Fruit fly (Drosophila melanogaster) whole organism, embryonic: ENCODE data around the gene CG13364.

Experiments used
- Bgb ChIP-seq: fragments of 200-800 bp; sonication (Bioruptor generic); IDR thresholded peaks from 2 replicates; pipeline ENCODE4 v1.3.6; 2022; ENCODE audit warnings: missing biosample characterization, missing genetic modification characterization; ENCODE audit not compliant: partially characterized antibody
- CG11723 ChIP-seq: fragments of 200-800 bp; sonication (Bioruptor generic); optimal IDR thresholded peaks from 2 replicates; lab custom pipeline; 2017; ENCODE audit warnings: missing biosample characterization, mild to moderate bottlenecking, missing genetic modification characterization
- CG12071 ChIP-seq: fragments of 200-800 bp; sonication (Bioruptor generic); optimal IDR thresholded peaks from 3 replicates; lab custom pipeline; 2018; ENCODE audit warnings: missing biosample characterization, mild to moderate bottlenecking, missing genetic modification characterization
- CG12942 ChIP-seq: fragments of 200-800 bp; sonication (Bioruptor generic); optimal IDR thresholded peaks from 3 replicates; lab custom pipeline; 2016; ENCODE audit warnings: missing biosample characterization, missing genetic modification characterization
- CG14050 ChIP-seq: fragments of 200-800 bp; sonication (Bioruptor generic); IDR thresholded peaks from 3 replicates; pipeline ENCODE4 v1.3.6; 2022; ENCODE audit warnings: missing biosample characterization, missing genetic modification characterization
- CG15601 ChIP-seq: fragments of 200-800 bp; sonication (Bioruptor generic); optimal IDR thresholded peaks from 3 replicates; lab custom pipeline; 2019; ENCODE audit warnings: missing biosample characterization, mild to moderate bottlenecking, missing genetic modification characterization, moderate library complexity
- CG16815 ChIP-seq: fragments of 200-800 bp; sonication (Bioruptor generic); optimal IDR thresholded peaks from 3 replicates; lab custom pipeline; 2017; ENCODE audit warnings: missing biosample characterization, mild to moderate bottlenecking, missing genetic modification characterization
- CG17385 ChIP-seq: fragments of 200-800 bp; sonication (Bioruptor generic); optimal IDR thresholded peaks from 3 replicates; lab custom pipeline; 2018; ENCODE audit warnings: missing biosample characterization, mild to moderate bottlenecking, missing genetic modification characterization
- CG18476 ChIP-seq: fragments of 200-800 bp; sonication (Bioruptor generic); optimal IDR thresholded peaks from 2 replicates; lab custom pipeline; 2016; ENCODE audit warnings: missing biosample characterization, mild to moderate bottlenecking, missing genetic modification characterization
- CG2712 ChIP-seq: fragments of 200-800 bp; optimal IDR thresholded peaks from 3 replicates; lab custom pipeline; 2019; ENCODE audit warnings: missing biosample characterization, mild to moderate bottlenecking, missing genetic modification characterization, moderate library complexity
- CG31388 ChIP-seq: fragments of 200-800 bp; sonication (Bioruptor generic); optimal IDR thresholded peaks from 2 replicates; lab custom pipeline; 2016; ENCODE audit warnings: missing biosample characterization, missing genetic modification characterization
- CG3281 ChIP-seq: fragments of 200-800 bp; sonication (Bioruptor generic); optimal IDR thresholded peaks from 3 replicates; lab custom pipeline; 2017; ENCODE audit warnings: missing biosample characterization, mild to moderate bottlenecking, missing genetic modification characterization
- CG34422 ChIP-seq: fragments of 200-800 bp; sonication (Bioruptor generic); IDR thresholded peaks from 3 replicates; pipeline ENCODE4 v1.3.6; 2022; ENCODE audit warnings: missing biosample characterization, missing genetic modification characterization
- CG4424 ChIP-seq: fragments of 200-800 bp; sonication (Bioruptor generic); optimal IDR thresholded peaks from 3 replicates; lab custom pipeline; 2016; ENCODE audit warnings: missing biosample characterization, missing genetic modification characterization
- CG4707 ChIP-seq: fragments of 200-800 bp; sonication (Bioruptor generic); optimal IDR thresholded peaks from 2 replicates; lab custom pipeline; 2018; ENCODE audit warnings: missing biosample characterization, mild to moderate bottlenecking, missing genetic modification characterization, moderate library complexity
- CG4730 ChIP-seq: fragments of 200-800 bp; sonication (Bioruptor generic); IDR thresholded peaks from 2 replicates; pipeline ENCODE4 v1.3.6; 2022; ENCODE audit warnings: missing biosample characterization, missing genetic modification characterization
- CG5245 ChIP-seq: fragments of 200-800 bp; sonication (Bioruptor generic); optimal IDR thresholded peaks from 3 replicates; lab custom pipeline; 2016; ENCODE audit warnings: missing biosample characterization, missing genetic modification characterization
- CG6175 ChIP-seq: fragments of 200-800 bp; sonication (Bioruptor generic); IDR thresholded peaks from 3 replicates; pipeline ENCODE4 v1.3.6; 2022; ENCODE audit warnings: missing biosample characterization, missing genetic modification characterization
- CG6254 ChIP-seq: fragments of 200-800 bp; sonication (Bioruptor generic); optimal IDR thresholded peaks from 3 replicates; lab custom pipeline; 2017; ENCODE audit warnings: mild to moderate bottlenecking, missing biosample characterization, missing genetic modification reagents, missing genetic modification characterization
- CG7271 ChIP-seq: fragments of 200-800 bp; sonication (Bioruptor generic); optimal IDR thresholded peaks from 2 replicates; lab custom pipeline; 2018; ENCODE audit warnings: missing biosample characterization, mild to moderate bottlenecking, missing genetic modification characterization, moderate library complexity
- CG7987 ChIP-seq: fragments of 200-800 bp; sonication (Bioruptor generic); optimal IDR thresholded peaks from 2 replicates; lab custom pipeline; 2018; ENCODE audit warnings: missing biosample characterization, mild to moderate bottlenecking, missing genetic modification characterization, moderate library complexity
- CG8388 ChIP-seq: fragments of 200-800 bp; sonication (Bioruptor generic); optimal IDR thresholded peaks from 2 replicates; lab custom pipeline; 2019; ENCODE audit warnings: missing biosample characterization, mild to moderate bottlenecking, missing genetic modification characterization, moderate library complexity
- CG9932 ChIP-seq: fragments of 200-800 bp; sonication (Bioruptor generic); IDR thresholded peaks from 2 replicates; pipeline ENCODE4 v1.3.6; 2022; ENCODE audit warnings: missing biosample characterization, missing genetic modification characterization
- Dip2 ChIP-seq: fragments of 200-800 bp; sonication (Bioruptor generic); IDR thresholded peaks from 2 replicates; pipeline ENCODE4 v1.3.6; 2022; ENCODE audit warnings: missing biosample characterization, missing genetic modification characterization
- Fer2 ChIP-seq: fragments of 200-800 bp; sonication (Bioruptor generic); optimal IDR thresholded peaks from 2 replicates; lab custom pipeline; 2018; ENCODE audit warnings: missing biosample characterization, mild to moderate bottlenecking, missing genetic modification characterization, moderate library complexity
- Fer3 ChIP-seq: fragments of 200-800 bp; sonication (Bioruptor generic); optimal IDR thresholded peaks from 2 replicates; lab custom pipeline; 2018; ENCODE audit warnings: missing biosample characterization, mild to moderate bottlenecking, missing genetic modification characterization, moderate library complexity
- Lpt ChIP-seq: fragments of >200 bp; optimal IDR thresholded peaks from 2 replicates; lab custom pipeline; 2018; ENCODE audit warnings: missing biosample characterization, missing genetic modification characterization
- MTF-1 ChIP-seq: fragments of 200-800 bp; sonication (Bioruptor generic); optimal IDR thresholded peaks from 2 replicates; lab custom pipeline; 2018; ENCODE audit warnings: missing biosample characterization, mild to moderate bottlenecking, missing genetic modification characterization, borderline replicate concordance
- Max ChIP-seq: fragments of 200-800 bp; sonication (Bioruptor generic); optimal IDR thresholded peaks from 2 replicates; lab custom pipeline; 2016; ENCODE audit warnings: missing biosample characterization, mild to moderate bottlenecking, missing genetic modification characterization
- Mrtf ChIP-seq: fragments of 200-800 bp; sonication (Bioruptor generic); IDR thresholded peaks from 3 replicates; pipeline ENCODE4 v1.3.6; 2022; ENCODE audit warnings: missing biosample characterization, missing genetic modification characterization
- Nf-YB ChIP-seq: fragments of 200-800 bp; sonication (Bioruptor generic); optimal IDR thresholded peaks from 3 replicates; lab custom pipeline; 2019; ENCODE audit warnings: missing biosample characterization, mild to moderate bottlenecking, missing genetic modification characterization, moderate library complexity
- Oaz ChIP-seq: fragments of 200-800 bp; sonication (Bioruptor generic); IDR thresholded peaks from 2 replicates; pipeline ENCODE4 v1.3.6; 2022; ENCODE audit warnings: missing biosample characterization, missing genetic modification characterization
- Opbp ChIP-seq: fragments of 200-800 bp; sonication (Bioruptor generic); IDR thresholded peaks from 3 replicates; pipeline ENCODE4 v1.3.6; 2022; ENCODE audit warnings: missing biosample characterization, missing genetic modification characterization; ENCODE audit not compliant: partially characterized antibody
- PHDP ChIP-seq: fragments of 200-800 bp; sonication (Bioruptor generic); optimal IDR thresholded peaks from 3 replicates; lab custom pipeline; 2018; ENCODE audit warnings: missing biosample characterization, mild to moderate bottlenecking, missing genetic modification characterization, moderate library complexity
- Xrp1 ChIP-seq: fragments of 200-800 bp; sonication (Bioruptor generic); IDR thresholded peaks from 2 replicates; pipeline ENCODE4 v1.3.6; 2022; ENCODE audit warnings: missing biosample characterization, missing genetic modification characterization
- amos ChIP-seq: fragments of 200-800 bp; sonication (Bioruptor generic); IDR thresholded peaks from 2 replicates; pipeline ENCODE4 v1.3.6; 2022; ENCODE audit warnings: missing biosample characterization, missing genetic modification characterization; ENCODE audit not compliant: partially characterized antibody
- br ChIP-seq: fragments of >200 bp; optimal IDR thresholded peaks from 2 replicates; lab custom pipeline; 2017
- bsh ChIP-seq, 2 experiments: fragments of 200-800 bp; sonication (Bioruptor generic); optimal IDR thresholded peaks; 2 replicates each; lab custom pipeline; 2017 to 2018; ENCODE audit warnings: mild to moderate bottlenecking in 2 of 2, missing biosample characterization in 2 of 2, missing genetic modification characterization in 2 of 2, moderate library complexity in 1 of 2
- cad ChIP-seq: fragments of >200 bp; optimal IDR thresholded peaks from 2 replicates; lab custom pipeline; 2017; ENCODE audit warnings: missing biosample characterization, missing genetic modification characterization
- danr ChIP-seq: fragments of 200-800 bp; sonication (Bioruptor generic); IDR thresholded peaks from 2 replicates; pipeline ENCODE4 v1.3.6; 2022; ENCODE audit warnings: missing biosample characterization, missing genetic modification characterization
- dimm ChIP-seq: fragments of 200-800 bp; sonication (Bioruptor generic); IDR thresholded peaks from 2 replicates; pipeline ENCODE4 v1.3.6; 2022; ENCODE audit warnings: missing biosample characterization, missing genetic modification characterization
- hth ChIP-seq: fragments of >200 bp; optimal IDR thresholded peaks from 2 replicates; lab custom pipeline; 2017; ENCODE audit warnings: inconsistent platforms
- knrl ChIP-seq: fragments of 200-800 bp; sonication (Bioruptor generic); IDR thresholded peaks from 3 replicates; pipeline ENCODE4 v1.3.6; 2022; ENCODE audit warnings: missing biosample characterization, missing genetic modification characterization; ENCODE audit not compliant: partially characterized antibody
- lola ChIP-seq, 3 experiments: fragments of >200 bp in 2 of 3; fragments of 200-800 bp in 1 of 3; sonication (Bioruptor generic) in 1 of 3; optimal IDR thresholded peaks; 2 replicates each; lab custom pipeline; 2017 to 2019; ENCODE audit warnings: missing biosample characterization in 3 of 3, missing genetic modification characterization in 3 of 3, mild to moderate bottlenecking in 1 of 3, moderate library complexity in 1 of 3
- mirr ChIP-seq: fragments of 200-800 bp; sonication (Bioruptor generic); optimal IDR thresholded peaks from 3 replicates; lab custom pipeline; 2018; ENCODE audit warnings: missing biosample characterization, mild to moderate bottlenecking, missing genetic modification characterization
- mld ChIP-seq: fragments of 200-800 bp; sonication (Bioruptor generic); IDR thresholded peaks from 3 replicates; pipeline ENCODE4 v1.3.6; 2022; ENCODE audit warnings: missing biosample characterization, missing genetic modification characterization; ENCODE audit not compliant: partially characterized antibody
- row ChIP-seq: fragments of 200-800 bp; sonication (Bioruptor generic); IDR thresholded peaks from 3 replicates; pipeline ENCODE4 v1.3.6; 2022; ENCODE audit warnings: missing biosample characterization, missing genetic modification characterization
- sc ChIP-seq, 3 experiments: fragments of >200 bp in 2 of 3; fragments of 200-800 bp in 1 of 3; sonication (Bioruptor generic) in 1 of 3; optimal IDR thresholded peaks; 2 replicates in 2 of 3; 3 replicates in 1 of 3; lab custom pipeline; 2017; ENCODE audit warnings: mild to moderate bottlenecking in 1 of 3, missing biosample characterization in 1 of 3, missing genetic modification characterization in 1 of 3, missing genetic modification reagents in 1 of 3
- sens ChIP-seq: fragments of 200-800 bp; sonication (Bioruptor generic); peaks from one replicate; lab custom pipeline; 2016; ENCODE audit warnings: missing biosample characterization, missing genetic modification characterization
- sima ChIP-seq: fragments of 200-800 bp; sonication (Bioruptor generic); optimal IDR thresholded peaks from 2 replicates; lab custom pipeline; 2016; ENCODE audit warnings: missing biosample characterization, missing genetic modification characterization

The CG13364 gene

DNA sequence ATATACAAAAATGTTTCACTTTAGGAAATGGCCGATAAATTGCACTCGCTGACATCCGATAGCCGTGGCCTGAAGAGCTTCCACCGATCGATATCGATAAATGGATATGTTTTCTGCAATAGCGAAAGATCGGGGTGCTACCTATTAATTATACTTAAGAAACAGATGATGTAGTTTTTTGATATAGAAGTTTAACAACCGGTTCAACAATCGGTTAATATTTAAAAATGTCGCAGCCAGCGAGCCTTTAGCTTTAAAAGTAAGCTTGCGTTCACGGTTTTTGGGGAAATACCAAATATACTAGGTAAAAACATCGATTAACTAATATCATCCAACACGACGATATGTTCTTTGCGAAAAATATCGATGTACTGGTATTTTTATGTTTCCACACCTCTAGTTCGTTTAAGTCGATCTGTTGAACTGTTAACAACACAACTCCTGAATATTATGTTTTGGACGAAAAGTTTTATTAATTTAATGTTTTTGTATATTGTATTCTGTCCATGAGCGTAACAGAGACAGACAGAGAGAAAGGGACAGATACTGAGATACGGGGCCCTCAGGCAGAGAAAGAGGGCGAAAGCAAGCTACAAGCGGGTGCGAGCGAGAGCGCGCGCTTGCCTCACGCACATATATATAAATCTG, 10.6 kb upstream of the CG13364 start, which contains the start of gene Dredd (continued):
- no peak for TF ChIP-seq hth
- TF ChIP-seq mld = peak; percentile 78; the same call in 2 of the 3 replicates
- TF ChIP-seq CG7987 = no peak
- no peak for TF ChIP-seq sima (GFP tag; lab: Kevin White, UChicago)
- no peak for TF ChIP-seq br
- TF ChIP-seq Xrp1 (GFP tag; lab: Robert Waterston, UW) = no peak
- TF ChIP-seq CG2712 (tag; lab: Kevin White, UChicago) = peak; percentile 5
- no peak for TF ChIP-seq bsh (GFP tag; optimal IDR thresholded peaks at IDR 0.05; lab: Kevin White, UChicago)
- TF ChIP-seq CG17385 = peak; percentile 25
- no peak for TF ChIP-seq lola (GFP tag; optimal IDR thresholded peaks at IDR 0.05; lab: Kevin White, UChicago)
- no peak for TF ChIP-seq PHDP (tag; lab: Kevin White, UChicago)
- TF ChIP-seq CG7271 (tag; lab: Kevin White, UChicago) = no peak
- 0 out of 3 replicates have a peak, but pooled peaks have one; percentile 10 for TF ChIP-seq row (GFP tag; lab: Robert Waterston, UW)
- no peak for TF ChIP-seq danr (GFP tag; lab: Robert Waterston, UW)
- TF ChIP-seq Lpt (GFP tag; lab: Kevin White, UChicago) = no peak
- no peak for TF ChIP-seq CG8388
- TF ChIP-seq dimm (GFP tag; lab: Robert Waterston, UW) = no peak
- TF ChIP-seq sens (GFP tag; lab: Kevin White, UChicago) = peak; percentile 76
- TF ChIP-seq CG18476 (GFP tag; lab: Kevin White, UChicago) = no peak
- peak; percentile 89 for TF ChIP-seq amos (GFP tag; lab: Robert Waterston, UW)
- TF ChIP-seq CG34422 = no peak
- TF ChIP-seq Oaz (GFP tag; lab: Robert Waterston, UW) = no peak
- no peak for TF ChIP-seq CG31388 (GFP tag; lab: Kevin White, UChicago)
- TF ChIP-seq Dip2 = no peak
- no peak for TF ChIP-seq cad (GFP tag; lab: Kevin White, UChicago)
- no peak for TF ChIP-seq mirr (GFP tag; lab: Kevin White, UChicago)
- TF ChIP-seq MTF-1 (GFP tag; lab: Kevin White, UChicago) = no peak
- no peak for TF ChIP-seq CG4707
- TF ChIP-seq CG4730 = no peak
- TF ChIP-seq Opbp (GFP tag; lab: Robert Waterston, UW) = peak; percentile 83
- TF ChIP-seq CG9932 = no peak
- no peak for TF ChIP-seq CG15601 (tag; lab: Kevin White, UChicago)
- TF ChIP-seq CG3281 (GFP tag; lab: Kevin White, UChicago) = peak; percentile 17
- peak; percentile 90 for TF ChIP-seq knrl (GFP tag; lab: Robert Waterston, UW)
- no peak for TF ChIP-seq CG11723
- no peak for TF ChIP-seq Max (GFP tag; lab: Kevin White, UChicago)
- no peak for TF ChIP-seq CG4424 (GFP tag; lab: Kevin White, UChicago)
- TF ChIP-seq CG5245 (GFP tag; lab: Kevin White, UChicago) = no peak
- no peak for TF ChIP-seq CG6254 (GFP tag; lab: Kevin White, UChicago)
- TF ChIP-seq Nf-YB = no peak
- TF ChIP-seq Fer2 (tag; lab: Kevin White, UChicago) = no peak
- no peak for TF ChIP-seq Fer3 (tag; lab: Kevin White, UChicago)
- TF ChIP-seq CG16815 = no peak
- no peak for TF ChIP-seq CG14050 (GFP tag; lab: Robert Waterston, UW)
- no peak for TF ChIP-seq CG6175 (GFP tag; lab: Robert Waterston, UW)
- TF ChIP-seq CG12942 (GFP tag; lab: Kevin White, UChicago) = no peak
- peak; percentile 86 for TF ChIP-seq Bgb (GFP tag; lab: Robert Waterston, UW)
- no peak for TF ChIP-seq CG12071
- TF ChIP-seq sc (optimal IDR thresholded peaks at IDR 0.05; lab: Kevin White, UChicago) = no peak
- TF ChIP-seq sc (GFP tag; optimal IDR thresholded peaks at IDR 0.05; lab: Kevin White, UChicago) = no peak
- TF ChIP-seq Mrtf (GFP tag; lab: Robert Waterston, UW) = no peak
